Fruit fly (Drosophila melanogaster) whole organism, adult: ENCODE measurements around the gene PlexB.

Experiments
- CG11617 ChIP-seq: fragments of 200-800 bp; sonication (Bioruptor generic); optimal IDR thresholded peaks from 2 replicates; lab custom pipeline; 2017; ENCODE audit warnings: mild to moderate bottlenecking, missing biosample characterization, missing genetic modification reagents, missing genetic modification characterization
- CG12768 ChIP-seq: fragments of 200-800 bp; sonication (Bioruptor generic); optimal IDR thresholded peaks from 2 replicates; lab custom pipeline; 2017; ENCODE audit warnings: missing biosample characterization, missing genetic modification characterization, mild to moderate bottlenecking, moderate library complexity, missing genetic modification reagents
- CG14711 ChIP-seq: fragments of 200-800 bp; sonication (Bioruptor generic); optimal IDR thresholded peaks from 2 replicates; lab custom pipeline; 2018; ENCODE audit warnings: missing biosample characterization, mild to moderate bottlenecking, missing genetic modification characterization, moderate library complexity
- CG1620 ChIP-seq: fragments of 200-800 bp; sonication (Bioruptor generic); optimal IDR thresholded peaks from 2 replicates; lab custom pipeline; 2016; ENCODE audit warnings: missing biosample characterization, missing genetic modification characterization
- CG33017 ChIP-seq: fragments of 200-800 bp; sonication (Bioruptor generic); optimal IDR thresholded peaks from 2 replicates; lab custom pipeline; 2018; ENCODE audit warnings: missing biosample characterization, mild to moderate bottlenecking, missing genetic modification characterization, moderate library complexity
- CG5204 ChIP-seq: fragments of 200-800 bp; sonication (Bioruptor generic); optimal IDR thresholded peaks from 2 replicates; lab custom pipeline; 2016; ENCODE audit warnings: missing biosample characterization, missing genetic modification characterization
- CG7045 ChIP-seq: fragments of 200-800 bp; sonication (Bioruptor generic); optimal IDR thresholded peaks from 2 replicates; lab custom pipeline; 2017; ENCODE audit warnings: missing biosample characterization, mild to moderate bottlenecking, missing genetic modification characterization
- CG7101 ChIP-seq: fragments of 200-800 bp; sonication (Bioruptor generic); optimal IDR thresholded peaks from 2 replicates; lab custom pipeline; 2018; ENCODE audit warnings: missing biosample characterization, mild to moderate bottlenecking, missing genetic modification characterization, moderate library complexity
- Clk ChIP-seq: fragments of 200-800 bp; sonication (Bioruptor generic); optimal IDR thresholded peaks from 2 replicates; lab custom pipeline; 2017; ENCODE audit warnings: missing biosample characterization, missing genetic modification characterization
- Crg-1 ChIP-seq: fragments of 200-800 bp; sonication (Bioruptor generic); optimal IDR thresholded peaks from 2 replicates; lab custom pipeline; 2016; ENCODE audit warnings: missing biosample characterization, missing genetic modification characterization
- Hr96 ChIP-seq: fragments of 200-800 bp; sonication (Bioruptor generic); optimal IDR thresholded peaks from 2 replicates; lab custom pipeline; 2016; ENCODE audit warnings: missing biosample characterization, missing genetic modification characterization
- Mnt ChIP-seq: fragments of 200-800 bp; sonication (Bioruptor generic); optimal IDR thresholded peaks from 2 replicates; lab custom pipeline; 2016; ENCODE audit warnings: missing biosample characterization, mild to moderate bottlenecking, missing genetic modification characterization
- bab1 ChIP-seq: fragments of 200-800 bp; sonication (Bioruptor generic); optimal IDR thresholded peaks from 3 replicates; lab custom pipeline; 2019; ENCODE audit warnings: missing biosample characterization, mild to moderate bottlenecking, missing genetic modification characterization, moderate library complexity
- cic ChIP-seq: fragments of 200-800 bp; sonication (Bioruptor generic); optimal IDR thresholded peaks from 2 replicates; lab custom pipeline; 2017; ENCODE audit warnings: missing biosample characterization, mild to moderate bottlenecking, missing genetic modification characterization, moderate library complexity
- cnc ChIP-seq, 2 experiments: fragments of >200 bp; optimal IDR thresholded peaks; 2 replicates each; lab custom pipeline; 2017
- kay ChIP-seq: fragments of 200-800 bp; sonication (Bioruptor generic); peaks from one replicate; lab custom pipeline; 2016; ENCODE audit warnings: missing biosample characterization, missing genetic modification characterization, borderline replicate concordance
- ovo ChIP-seq: fragments of 200-800 bp; sonication (Bioruptor generic); optimal IDR thresholded peaks from 2 replicates; lab custom pipeline; 2016; ENCODE audit warnings: missing biosample characterization, missing genetic modification characterization
- pad ChIP-seq: fragments of 200-800 bp; sonication (Bioruptor generic); optimal IDR thresholded peaks from 3 replicates; lab custom pipeline; 2017; ENCODE audit warnings: missing biosample characterization, missing genetic modification characterization, mild to moderate bottlenecking, moderate library complexity, missing genetic modification reagents
- tj ChIP-seq: fragments of 200-800 bp; sonication (Bioruptor generic); optimal IDR thresholded peaks from 3 replicates; lab custom pipeline; 2017; ENCODE audit warnings: missing biosample characterization, mild to moderate bottlenecking, missing genetic modification characterization, moderate library complexity
- toe ChIP-seq: fragments of 200-800 bp; sonication (Bioruptor generic); optimal IDR thresholded peaks from 2 replicates; lab custom pipeline; 2016; ENCODE audit warnings: missing biosample characterization, missing genetic modification characterization

Gene PlexB

dm6 chr4:62538-62937 is 19.0 kb upstream of the PlexB start:
- peak; percentile 89 for TF ChIP-seq kay (GFP tag; lab: Kevin White, UChicago)
- TF ChIP-seq CG11617 (GFP tag; lab: Kevin White, UChicago): no peak

dm6 chr4:60001-60997 is 16.7 kb upstream of the PlexB start:
- TF ChIP-seq CG33017 (tag; lab: Kevin White, UChicago) (peak; percentile 3), CG5204 (no peak), Hr96 (GFP tag; lab: Kevin White, UChicago) (no peak), CG14711 (tag; lab: Kevin White, UChicago) (no peak), cnc (optimal IDR thresholded peaks at IDR 0.05; lab: Kevin White, UChicago) (no peak), CG7101 (tag; lab: Kevin White, UChicago) (no peak), Mnt (no peak), kay (GFP tag; lab: Kevin White, UChicago) (peak; percentile 93), pad (GFP tag; lab: Kevin White, UChicago) (no peak), toe (no peak), CG11617 (GFP tag; lab: Kevin White, UChicago) (no peak), ovo (GFP tag; lab: Kevin White, UChicago) (no peak), cic (GFP tag; lab: Kevin White, UChicago) (no peak), CG12768 (no peak), Crg-1 (GFP tag; lab: Kevin White, UChicago) (no peak), bab1 (peak; percentile 12), Clk (GFP tag; lab: Kevin White, UChicago) (no peak)

DNA sequence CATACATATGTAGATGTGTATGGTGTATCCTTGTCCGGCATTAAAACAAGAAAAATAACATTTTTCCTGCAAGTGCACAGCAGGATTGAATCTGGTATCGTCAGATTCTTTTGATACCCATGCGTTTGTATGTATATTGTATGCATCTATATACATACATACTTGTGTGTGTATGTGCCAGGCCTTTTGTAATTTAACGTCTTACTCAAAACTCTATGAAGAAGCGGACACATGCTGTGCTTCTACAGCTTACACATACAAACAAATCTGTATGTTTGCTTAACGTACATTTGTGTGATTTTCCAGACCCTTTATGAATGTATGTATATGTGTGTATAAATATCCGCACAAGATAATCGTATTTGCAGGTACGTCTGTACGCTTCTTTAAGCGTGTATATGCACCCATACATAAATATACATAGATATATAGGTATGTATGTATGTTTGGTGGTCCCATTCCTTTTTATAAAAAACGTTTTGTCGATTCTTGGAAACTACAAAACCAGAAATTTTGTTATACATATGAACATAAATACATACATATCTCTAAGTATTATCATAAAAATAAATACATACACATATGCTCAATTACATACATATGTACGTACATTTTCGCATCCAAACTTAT is 15.4 kb upstream of the PlexB start:
- TF ChIP-seq CG5204 (no peak), Clk (GFP tag; lab: Kevin White, UChicago) (no peak), toe (no peak), kay (GFP tag; lab: Kevin White, UChicago) (peak; percentile 50)

DNA sequence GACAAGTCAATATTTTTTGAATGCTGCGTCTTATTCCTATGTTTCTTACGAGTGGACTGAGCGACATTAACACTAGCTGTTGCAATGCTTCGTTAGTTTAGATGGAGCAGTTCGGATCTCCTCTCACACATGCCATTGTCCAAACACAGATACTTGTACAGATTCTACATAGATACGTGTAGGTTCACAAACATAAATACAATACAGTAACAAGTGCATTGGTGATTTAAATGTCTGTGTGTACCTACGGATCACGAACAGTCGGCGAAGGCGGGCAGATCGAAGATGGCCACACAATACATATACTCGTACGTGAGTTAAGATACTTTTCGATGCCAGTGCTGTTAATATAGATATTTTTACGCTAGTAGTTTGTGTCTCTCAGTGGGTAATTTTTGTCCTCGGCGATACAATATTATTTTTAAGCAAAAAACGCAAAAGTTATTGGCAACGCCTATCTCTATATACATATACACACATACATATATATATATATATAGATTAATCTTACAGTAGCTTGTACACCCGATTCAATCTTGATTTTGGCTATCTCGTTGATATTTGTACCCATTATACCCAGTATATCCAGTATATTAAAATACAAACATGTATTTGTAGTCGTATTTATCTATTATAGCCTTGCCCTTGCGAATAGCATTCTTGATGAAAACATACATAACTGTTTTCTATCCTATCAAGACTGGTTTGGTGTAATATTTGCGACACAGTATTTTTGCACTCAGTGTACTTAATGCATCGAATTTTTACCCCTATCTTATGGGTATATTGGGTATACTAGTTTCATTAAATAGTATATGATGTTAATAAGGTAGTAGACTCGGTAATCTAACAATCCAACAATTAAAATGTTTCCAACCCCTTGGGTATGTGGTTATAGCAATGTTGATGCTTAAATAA is 12.9 kb upstream of the PlexB start, which contains the start of gene ci:
Gene ci, minus strand, starts transcription at position 800 of the 918 bp plus-strand sequence.
- TF ChIP-seq toe (peak; percentile 33), Mnt (peak; percentile 2), CG12768 (peak; percentile 21), bab1 (peak; percentile 63), CG7045 (GFP tag; lab: Kevin White, UChicago) (no peak), ovo (GFP tag; lab: Kevin White, UChicago) (no peak), Hr96 (GFP tag; lab: Kevin White, UChicago) (no peak), Clk (GFP tag; lab: Kevin White, UChicago) (no peak), pad (GFP tag; lab: Kevin White, UChicago) (peak; percentile 55), tj (GFP tag; lab: Kevin White, UChicago) (peak; percentile 6), CG5204 (no peak), Crg-1 (GFP tag; lab: Kevin White, UChicago) (no peak), cic (GFP tag; lab: Kevin White, UChicago) (peak; percentile 46), cnc (optimal IDR thresholded peaks at IDR 0.05; lab: Kevin White, UChicago) (no peak), CG1620 (GFP tag; lab: Kevin White, UChicago) (no peak), kay (GFP tag; lab: Kevin White, UChicago) (peak; percentile 97), CG7101 (tag; lab: Kevin White, UChicago) (peak; percentile 45), CG33017 (tag; lab: Kevin White, UChicago) (peak; percentile 4), CG14711 (tag; lab: Kevin White, UChicago) (no peak), CG11617 (GFP tag; lab: Kevin White, UChicago) (no peak)

DNA sequence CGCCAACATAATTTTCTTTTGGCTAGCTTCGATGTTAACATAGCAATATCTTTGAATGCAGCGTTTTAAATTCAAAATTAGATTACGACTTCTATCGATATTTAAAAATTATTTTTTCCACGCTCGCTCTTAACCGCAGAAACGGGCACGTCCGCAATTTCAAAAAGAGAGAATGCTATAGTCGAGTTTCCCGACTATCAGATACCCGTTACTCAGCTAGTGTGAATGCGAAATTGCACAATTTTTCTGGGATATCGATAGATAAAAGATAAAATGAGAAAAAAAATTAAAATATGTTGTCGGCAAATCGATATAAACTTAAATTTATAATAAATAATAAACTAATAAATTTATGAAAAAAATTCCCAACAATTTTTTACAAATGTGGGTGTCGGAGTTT is 11.1 kb upstream of the PlexB start:
- TF ChIP-seq Clk (GFP tag; lab: Kevin White, UChicago) (no peak), CG7045 (GFP tag; lab: Kevin White, UChicago) (no peak), kay (GFP tag; lab: Kevin White, UChicago) (no peak), CG7101 (tag; lab: Kevin White, UChicago) (no peak), pad (GFP tag; lab: Kevin White, UChicago) (no peak)
